Worm (Caenorhabditis elegans): ENCODE data around the gene fbxb-43.

DNA sequence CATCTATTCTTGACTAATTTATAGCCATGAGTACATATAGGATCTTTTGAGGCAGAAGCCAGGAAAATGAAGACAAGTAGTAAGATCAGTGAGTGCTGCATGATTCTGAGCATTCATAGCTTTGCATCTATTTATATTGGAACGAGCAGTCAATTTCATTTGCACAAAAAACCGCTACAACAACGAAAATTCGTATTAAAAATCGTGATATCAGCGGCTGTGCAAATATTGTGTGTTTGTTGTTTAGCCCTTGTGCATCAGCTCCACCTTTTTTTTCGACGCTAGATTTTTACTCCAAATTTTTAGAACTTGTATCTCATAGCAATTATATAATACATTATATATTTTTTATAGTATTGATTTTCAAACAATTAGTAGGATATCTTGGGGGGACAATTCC, 48.1 kb downstream of the fbxb-43 start, which contains the start of gene clec-21:
- TF ChIP-seq aly-1 (tag; optimal IDR thresholded peaks at IDR 0.05) (no peak), ama-1 (optimal IDR thresholded peaks at IDR 0.05) (no peak)
